Fruit fly (Drosophila melanogaster): ENCODE measurements around the gene pnt.

Gene pnt

dm6 chr3R:23280806-23281257 lies 65.1 kb downstream of the pnt start, which contains the start of the genes orb and Cdc16 (continued):
- no peak for TF ChIP-seq br (GFP tag; optimal IDR thresholded peaks at IDR 0.05)
- no peak for TF ChIP-seq Hr78 (GFP tag; optimal IDR thresholded peaks at IDR 0.05)
- peak; percentile 71 for TF ChIP-seq Rel (GFP tag; optimal IDR thresholded peaks at IDR 0.05)
- TF ChIP-seq Rel (tag; optimal IDR thresholded peaks at IDR 0.05) = no peak
- no peak for TF ChIP-seq Abd-B (GFP tag; optimal IDR thresholded peaks at IDR 0.05)
- TF ChIP-seq Dif (GFP tag; optimal IDR thresholded peaks at IDR 0.05; ENCODE audit: partially characterized antibody) = no peak
- TF ChIP-seq Myc (optimal IDR thresholded peaks at IDR 0.05) = no peak
- no peak for TF ChIP-seq usp (GFP tag; optimal IDR thresholded peaks at IDR 0.05)
- TF ChIP-seq dmrt93B (GFP tag; optimal IDR thresholded peaks at IDR 0.05) = peak; percentile 70
- TF ChIP-seq Sp1 (GFP tag; optimal IDR thresholded peaks at IDR 0.05) = peak; percentile 87
- no peak for TF ChIP-seq woc (GFP tag; optimal IDR thresholded peaks at IDR 0.05)
- TF ChIP-seq sage (GFP tag; optimal IDR thresholded peaks at IDR 0.05) = no peak
- peak; percentile 1 for TF ChIP-seq CG32264 (GFP tag; optimal IDR thresholded peaks at IDR 0.05)
- TF ChIP-seq pan (optimal IDR thresholded peaks at IDR 0.05) = no peak

- TF ChIP-seq Hr78 (GFP tag; optimal IDR thresholded peaks at IDR 0.05) = no peak
- no peak for TF ChIP-seq tai (GFP tag; optimal IDR thresholded peaks at IDR 0.05)
- TF ChIP-seq Abd-B (GFP tag; optimal IDR thresholded peaks at IDR 0.05) = no peak
- no peak for TF ChIP-seq Sp1 (GFP tag; optimal IDR thresholded peaks at IDR 0.05)
- TF ChIP-seq dsf (GFP tag; optimal IDR thresholded peaks at IDR 0.05; ENCODE audit: borderline replicate concordance) = no peak
- TF ChIP-seq Hr83 (GFP tag; optimal IDR thresholded peaks at IDR 0.05; ENCODE audit: poor library complexity, severe bottlenecking) = no peak
- TF ChIP-seq psq (GFP tag; optimal IDR thresholded peaks at IDR 0.05) = no peak
- no peak for TF ChIP-seq OdsH (GFP tag; optimal IDR thresholded peaks at IDR 0.05)
- no peak for TF ChIP-seq HLH106 (tag; optimal IDR thresholded peaks at IDR 0.05)
- no peak for TF ChIP-seq Hnf4 (GFP tag; optimal IDR thresholded peaks at IDR 0.05)
- no peak for TF ChIP-seq Dfd (GFP tag; optimal IDR thresholded peaks at IDR 0.05)
- TF ChIP-seq br (GFP tag; optimal IDR thresholded peaks at IDR 0.05) = no peak
- TF ChIP-seq usp (GFP tag; optimal IDR thresholded peaks at IDR 0.05) = no peak
- TF ChIP-seq CrebA (GFP tag; optimal IDR thresholded peaks at IDR 0.05; ENCODE audit: borderline replicate concordance) = no peak
- TF ChIP-seq CG32264 (GFP tag; optimal IDR thresholded peaks at IDR 0.05) = no peak
- TF ChIP-seq Jra (GFP tag; optimal IDR thresholded peaks at IDR 0.05) = no peak
- TF ChIP-seq Vsx2 (GFP tag; optimal IDR thresholded peaks at IDR 0.05; ENCODE audit: partially characterized antibody) = no peak
- TF ChIP-seq CG9705 (GFP tag; optimal IDR thresholded peaks at IDR 0.05) = no peak
- TF ChIP-seq GATAd (GFP tag; optimal IDR thresholded peaks at IDR 0.05) = no peak
These were observed 66.1 kb downstream of the pnt start for dm6 chr3R:23279834-23280233.

dm6 chr3R:23278704-23279379 lies 67.1 kb downstream of the pnt start:
- TF ChIP-seq N (GFP tag; optimal IDR thresholded peaks at IDR 0.05) (no peak), Dif (GFP tag; optimal IDR thresholded peaks at IDR 0.05; ENCODE audit: partially characterized antibody) (peak; percentile 66)

- no peak for TF ChIP-seq HLH106 (tag; optimal IDR thresholded peaks at IDR 0.05)
- TF ChIP-seq dmrt93B (GFP tag; optimal IDR thresholded peaks at IDR 0.05) = no peak
- no peak for TF ChIP-seq Sp1 (GFP tag; optimal IDR thresholded peaks at IDR 0.05)
- TF ChIP-seq OdsH (GFP tag; optimal IDR thresholded peaks at IDR 0.05) = no peak
- TF ChIP-seq Jra (GFP tag; optimal IDR thresholded peaks at IDR 0.05) = no peak
- TF ChIP-seq dl (GFP tag; optimal IDR thresholded peaks at IDR 0.05; ENCODE audit: insufficient read depth in 1 of 2, partially characterized antibody in 2 of 2) = no peak
These were observed 85.4 kb downstream of the pnt start for dm6 chr3R:23260569-23260968.

- TF ChIP-seq Myc (optimal IDR thresholded peaks at IDR 0.05) (no peak), Mio (GFP tag; optimal IDR thresholded peaks at IDR 0.05) (no peak), Rel (GFP tag; optimal IDR thresholded peaks at IDR 0.05) (no peak), Rel (tag; optimal IDR thresholded peaks at IDR 0.05) (no peak), sage (GFP tag; optimal IDR thresholded peaks at IDR 0.05) (no peak), Dif (GFP tag; optimal IDR thresholded peaks at IDR 0.05; ENCODE audit: partially characterized antibody) (peak; percentile 35)
These were observed 87.4 kb downstream of the pnt start for dm6 chr3R:23258524-23258923.
